Worm (Caenorhabditis elegans): Measurements from ENCODE around the gene F42G8.8.

DNA sequence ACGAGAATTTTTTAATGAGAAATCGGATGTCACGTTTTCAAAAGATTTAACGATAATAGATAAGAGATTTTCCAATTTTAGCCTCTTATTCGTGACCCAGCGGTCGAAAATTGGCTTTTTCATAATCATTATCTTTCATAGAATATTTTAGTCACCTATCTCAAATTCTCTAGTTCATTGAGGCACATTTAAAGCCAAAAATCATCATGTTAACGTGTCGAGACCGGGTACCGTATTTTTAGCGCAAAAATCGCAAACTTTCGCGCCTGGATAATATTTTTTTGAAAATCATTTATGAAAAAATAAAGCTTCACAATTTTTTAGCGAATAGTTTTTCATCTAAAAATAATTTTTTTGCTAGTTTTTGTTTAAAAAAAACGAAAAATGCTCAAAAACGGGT lies 47.1 kb downstream of the F42G8.8 start, which contains the start of gene B0218.7:
- TF ChIP-seq snpc-4 (tag; optimal IDR thresholded peaks at IDR 0.05) (no peak), nhr-237 (tag; optimal IDR thresholded peaks at IDR 0.05) (no peak)

All from whole organism, L2 larva.